Fruit fly (Drosophila melanogaster): ENCODE data around the gene btl.

The btl gene

dm6 chr3L:14028485-14029384, 46.8 kb upstream of the btl start, which contains the start of gene Ptip (continued):
- TF ChIP-seq CG4820 (GFP tag; optimal IDR thresholded peaks at IDR 0.05) (no peak), Vsx1 (GFP tag; optimal IDR thresholded peaks at IDR 0.05) (no peak), fd64A (GFP tag; optimal IDR thresholded peaks at IDR 0.05) (peak; percentile 73), CG18599 (GFP tag; optimal IDR thresholded peaks at IDR 0.05) (no peak), grau (tag; optimal IDR thresholded peaks at IDR 0.05) (peak; percentile 26), Mes4 (GFP tag; optimal IDR thresholded peaks at IDR 0.05) (no peak), CG9932 (GFP tag; IDR thresholded peaks at IDR 0.05) (peak; percentile 67), sna (GFP tag; IDR thresholded peaks at IDR 0.05; ENCODE audit: partially characterized antibody) (peak; percentile 90), Nf-YB (GFP tag; optimal IDR thresholded peaks at IDR 0.05) (no peak), cg (GFP tag; optimal IDR thresholded peaks at IDR 0.05) (peak; percentile 97), Med (GFP tag) (peak; percentile 92), bigmax (GFP tag; optimal IDR thresholded peaks at IDR 0.05) (peak; percentile 50), CG4360 (GFP tag; IDR thresholded peaks at IDR 0.05) (peak; percentile 36; the same call in 1 of the 2 replicates), CG12104 (GFP tag; optimal IDR thresholded peaks at IDR 0.05) (no peak), lmd (GFP tag; IDR thresholded peaks at IDR 0.05) (no peak), fd102C (GFP tag; optimal IDR thresholded peaks at IDR 0.05) (no peak), repo (GFP tag; optimal IDR thresholded peaks at IDR 0.05) (no peak), caup (GFP tag; optimal IDR thresholded peaks at IDR 0.05; ENCODE audit: severe bottlenecking) (peak; percentile 70), fru (optimal IDR thresholded peaks at IDR 0.05) (no peak), gsb (GFP tag; IDR thresholded peaks at IDR 0.05) (no peak), CG12155 (GFP tag; optimal IDR thresholded peaks at IDR 0.05) (no peak), HmgZ (tag; optimal IDR thresholded peaks at IDR 0.05) (peak; percentile 74), yki (optimal IDR thresholded peaks at IDR 0.05) (no peak), Dip3 (GFP tag; optimal IDR thresholded peaks at IDR 0.05) (no peak), CG10431 (GFP tag; optimal IDR thresholded peaks at IDR 0.05) (peak; percentile 71), wor (GFP tag; IDR thresholded peaks at IDR 0.05) (no peak), hbn (GFP tag; IDR thresholded peaks at IDR 0.05; ENCODE audit: partially characterized antibody) (peak; percentile 93), CG12659 (GFP tag; optimal IDR thresholded peaks at IDR 0.05) (peak; percentile 52), Rfx (GFP tag; IDR thresholded peaks at IDR 0.05) (peak; percentile 75), Neu2 (GFP tag; optimal IDR thresholded peaks at IDR 0.05; ENCODE audit: borderline replicate concordance) (no peak), CG17802 (tag; optimal IDR thresholded peaks at IDR 0.05) (peak; percentile 9), wek (GFP tag; optimal IDR thresholded peaks at IDR 0.05) (peak; percentile 80), mld (GFP tag; IDR thresholded peaks at IDR 0.05; ENCODE audit: partially characterized antibody) (peak; percentile 91), Ptx1 (GFP tag; IDR thresholded peaks at IDR 0.05) (no peak), CG17612 (GFP tag; IDR thresholded peaks at IDR 0.05) (no peak), run (tag; optimal IDR thresholded peaks at IDR 0.05) (no peak), odd (GFP tag; optimal IDR thresholded peaks at IDR 0.05) (peak; percentile 34), crp (GFP tag; optimal IDR thresholded peaks at IDR 0.05) (no peak), CrebB (tag; optimal IDR thresholded peaks at IDR 0.05) (peak; percentile 48), dan (GFP tag; IDR thresholded peaks at IDR 0.05) (no peak), Lim3 (GFP tag; IDR thresholded peaks at IDR 0.05) (no peak), disco-r (GFP tag; optimal IDR thresholded peaks at IDR 0.05) (no peak), CG16813 (GFP tag; IDR thresholded peaks at IDR 0.05; ENCODE audit: partially characterized antibody) (peak; percentile 98), CG9817 (tag; optimal IDR thresholded peaks at IDR 0.05) (no peak), sima (GFP tag; optimal IDR thresholded peaks at IDR 0.05) (no peak), ara (GFP tag; IDR thresholded peaks at IDR 0.05) (no peak), CG17186 (GFP tag; optimal IDR thresholded peaks at IDR 0.05) (peak; percentile 26), Xbp1 (GFP tag; optimal IDR thresholded peaks at IDR 0.05) (peak; percentile 37), CG11085 (GFP tag; IDR thresholded peaks at IDR 0.05) (peak; percentile 24; the same call in 1 of the 2 replicates)
